Worm (Caenorhabditis elegans) whole organism, L3 larva: ENCODE measurements around the gene tag-278.
A peak's percentile ranks its signal among the peaks of the same experiment; 100 is the strongest.

ENCODE experiments used
- R02D3.7 ChIP-seq: fragments of 150-350 bp; optimal IDR thresholded peaks from 2 replicates; lab custom pipeline; 2014; ENCODE audit warnings: missing biosample characterization, missing genetic modification characterization
- ZK546.5 ChIP-seq: sonication (generic microtip); optimal IDR thresholded peaks from 2 replicates; lab custom pipeline; 2017; ENCODE audit warnings: missing biosample characterization, missing genetic modification characterization
- ceh-16 ChIP-seq: sonication (generic microtip); optimal IDR thresholded peaks from 2 replicates; lab custom pipeline; 2017; ENCODE audit warnings: missing biosample characterization, missing genetic modification characterization
- ceh-28 ChIP-seq: fragments of 150-350 bp; optimal IDR thresholded peaks from 2 replicates; lab custom pipeline; 2014; ENCODE audit warnings: missing biosample characterization, missing genetic modification reagents, missing genetic modification characterization
- ceh-82 ChIP-seq: fragments of 150-350 bp; optimal IDR thresholded peaks from 2 replicates; lab custom pipeline; 2014; ENCODE audit warnings: missing biosample characterization, missing genetic modification characterization
- ceh-9 ChIP-seq: sonication (generic microtip); optimal IDR thresholded peaks from 2 replicates; lab custom pipeline; 2018; ENCODE audit warnings: missing biosample characterization, missing genetic modification characterization
- egl-27 ChIP-seq: sonication (generic microtip); optimal IDR thresholded peaks from 4 replicates; lab custom pipeline; 2017; ENCODE audit warnings: missing biosample characterization, missing genetic modification reagents, missing genetic modification characterization
- elt-1 ChIP-seq: fragments of 150-350 bp; optimal IDR thresholded peaks from 2 replicates; lab custom pipeline; 2014; ENCODE audit warnings: missing biosample characterization, missing genetic modification characterization
- elt-2 ChIP-seq: sonication (generic microtip); optimal IDR thresholded peaks from 2 replicates; lab custom pipeline; 2016; ENCODE audit warnings: missing genetic modification reagents, mild to moderate bottlenecking, missing genetic modification characterization, missing compliant biosample characterization
- eor-1 ChIP-seq, 2 experiments: fragments of 150-350 bp; optimal IDR thresholded peaks; 2 replicates each; lab custom pipeline; 2014 to 2018; ENCODE audit warnings: missing biosample characterization in 2 of 2, missing genetic modification characterization in 2 of 2
- fkh-10 ChIP-seq: sonication (generic microtip); optimal IDR thresholded peaks from 2 replicates; lab custom pipeline; 2017; ENCODE audit warnings: missing biosample characterization, missing genetic modification reagents, missing genetic modification characterization
- fos-1 ChIP-seq: fragments of 150-350 bp; optimal IDR thresholded peaks from 2 replicates; lab custom pipeline; 2014; ENCODE audit warnings: missing biosample characterization, missing genetic modification characterization
- jun-1 ChIP-seq: fragments of 150-350 bp; optimal IDR thresholded peaks from 2 replicates; lab custom pipeline; 2014; ENCODE audit warnings: missing biosample characterization, missing genetic modification reagents, missing genetic modification characterization
- mml-1 ChIP-seq: fragments of 150-350 bp; sonication (generic microtip); optimal IDR thresholded peaks from 3 replicates; lab custom pipeline; 2014; ENCODE audit warnings: missing biosample characterization, missing genetic modification characterization
- nhr-11 ChIP-seq: fragments of 150-350 bp; optimal IDR thresholded peaks from 2 replicates; lab custom pipeline; 2014; ENCODE audit warnings: missing biosample characterization, missing genetic modification characterization
- nhr-12 ChIP-seq: fragments of 150-350 bp; optimal IDR thresholded peaks from 2 replicates; lab custom pipeline; 2014; ENCODE audit warnings: missing biosample characterization, missing genetic modification characterization
- nhr-23 ChIP-seq: fragments of 150-350 bp; optimal IDR thresholded peaks from 2 replicates; lab custom pipeline; 2014; ENCODE audit warnings: missing biosample characterization, missing genetic modification reagents, missing genetic modification characterization
- nhr-237 ChIP-seq: fragments of 150-350 bp; optimal IDR thresholded peaks from 2 replicates; lab custom pipeline; 2014; ENCODE audit warnings: missing biosample characterization, missing genetic modification characterization
- nhr-28 ChIP-seq: fragments of 150-350 bp; optimal IDR thresholded peaks from 2 replicates; lab custom pipeline; 2014; ENCODE audit warnings: missing biosample characterization, missing genetic modification characterization
- nhr-67 ChIP-seq: fragments of 150-350 bp; optimal IDR thresholded peaks from 2 replicates; lab custom pipeline; 2014; ENCODE audit warnings: missing biosample characterization, missing genetic modification characterization
- nhr-76 ChIP-seq: fragments of 150-350 bp; sonication (generic microtip); optimal IDR thresholded peaks from 5 replicates; lab custom pipeline; 2014; ENCODE audit warnings: missing biosample characterization, missing genetic modification characterization
- nhr-77 ChIP-seq: fragments of 150-350 bp; optimal IDR thresholded peaks from 2 replicates; lab custom pipeline; 2014; ENCODE audit warnings: missing biosample characterization, missing genetic modification characterization
- pqm-1 ChIP-seq: fragments of 150-350 bp; optimal IDR thresholded peaks from 2 replicates; lab custom pipeline; 2017; ENCODE audit warnings: missing biosample characterization, missing genetic modification characterization, inconsistent platforms
- sea-2 ChIP-seq: fragments of 150-350 bp; sonication (generic microtip); optimal IDR thresholded peaks from 4 replicates; lab custom pipeline; 2014; ENCODE audit warnings: missing biosample characterization, missing genetic modification reagents, missing genetic modification characterization
- skn-1 ChIP-seq: fragments of 150-350 bp; optimal IDR thresholded peaks from 2 replicates; lab custom pipeline; 2014; ENCODE audit warnings: missing biosample characterization, missing genetic modification characterization
- tbx-2 ChIP-seq: sonication (generic microtip); optimal IDR thresholded peaks from 2 replicates; lab custom pipeline; 2016; ENCODE audit warnings: mild to moderate bottlenecking, missing genetic modification characterization, missing compliant biosample characterization
- unc-39 ChIP-seq: sonication (generic microtip); optimal IDR thresholded peaks from 4 replicates; lab custom pipeline; 2017; ENCODE audit warnings: missing biosample characterization, missing genetic modification characterization
- ztf-4 ChIP-seq: fragments of 150-350 bp; optimal IDR thresholded peaks from 2 replicates; lab custom pipeline; 2014; ENCODE audit warnings: missing biosample characterization, missing genetic modification characterization

Gene tag-278

DNA sequence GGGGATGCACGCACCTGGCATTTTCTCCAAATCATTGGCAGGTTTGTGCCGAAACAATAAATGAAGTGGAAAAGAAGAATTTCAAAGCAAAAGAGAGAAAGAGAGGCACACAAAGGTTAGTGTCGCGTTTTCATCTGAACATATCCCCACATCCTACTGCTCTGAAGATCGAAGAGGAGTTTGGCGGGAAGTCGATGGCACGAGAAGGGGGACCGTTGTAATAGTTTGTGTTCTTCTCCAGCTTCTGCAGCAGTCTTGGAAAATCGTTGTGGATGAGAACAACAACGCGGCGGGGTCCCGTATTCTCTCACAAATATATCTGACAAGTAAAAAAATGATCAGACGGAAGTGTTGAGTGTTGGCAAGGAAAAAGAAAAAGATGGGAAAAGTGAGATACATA is 43.1 kb downstream of the tag-278 start:
- TF ChIP-seq tbx-2 (tag; lab: Kevin White, UChicago) (no peak), skn-1 (no peak), ceh-82 (tag; lab: Kevin White, UChicago) (no peak), egl-27 (tag; lab: Kevin White, UChicago) (no peak), ceh-9 (tag; lab: Kevin White, UChicago) (no peak), pqm-1 (tag; lab: Kevin White, UChicago) (no peak), nhr-11 (no peak), fkh-10 (no peak), nhr-67 (tag; lab: Kevin White, UChicago) (no peak), nhr-76 (no peak), unc-39 (no peak), ztf-4 (tag; lab: Kevin White, UChicago) (no peak), ZK546.5 (tag; lab: Kevin White, UChicago) (no peak), eor-1 (tag; optimal IDR thresholded peaks at IDR 0.05; lab: Kevin White, UChicago) (no peak), elt-2 (tag; lab: Kevin White, UChicago) (no peak), nhr-28 (tag; lab: Kevin White, UChicago) (no peak), fos-1 (tag; lab: Kevin White, UChicago) (no peak), nhr-23 (tag; lab: Kevin White, UChicago) (no peak), nhr-77 (tag; lab: Kevin White, UChicago) (no peak)

DNA sequence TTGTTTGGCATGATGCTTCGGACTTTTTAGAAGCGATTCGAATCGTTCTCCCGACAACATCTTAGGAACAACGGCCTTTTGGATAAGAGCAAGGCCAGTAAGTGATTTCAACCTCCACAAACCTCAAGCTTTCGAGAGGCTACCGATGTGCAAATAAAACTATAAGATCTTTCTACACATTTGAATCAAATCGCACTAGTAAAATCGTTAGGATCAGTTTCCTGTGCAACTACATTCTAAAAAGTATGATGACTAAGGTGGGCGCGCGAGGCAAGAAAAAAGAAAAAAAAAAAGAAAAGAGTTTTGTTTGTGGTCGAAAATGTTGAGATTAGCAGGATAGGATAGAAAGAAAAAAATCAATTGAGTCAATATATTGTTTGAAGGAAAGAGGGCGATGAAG is 44.2 kb downstream of the tag-278 start, which contains the start of gene tmem-24:
tmem-24 (minus strand) TSS at position 101 of the 400 bp plus-strand sequence.
- TF ChIP-seq ZK546.5 (tag; lab: Kevin White, UChicago), result no peak
- no peak for TF ChIP-seq ceh-28 (tag; lab: Kevin White, UChicago)
- TF ChIP-seq nhr-77 (tag; lab: Kevin White, UChicago), result no peak
- no peak for TF ChIP-seq mml-1 (tag; lab: Kevin White, UChicago)
- TF ChIP-seq R02D3.7 (tag; lab: Kevin White, UChicago), result no peak
- TF ChIP-seq nhr-76, result no peak
- no peak for TF ChIP-seq nhr-237 (tag; lab: Kevin White, UChicago)
- no peak for TF ChIP-seq ceh-16 (tag; lab: Kevin White, UChicago)
- no peak for TF ChIP-seq nhr-12 (tag; lab: Kevin White, UChicago)
- no peak for TF ChIP-seq sea-2 (GFP tag; lab: Kevin White, UChicago)
- TF ChIP-seq jun-1 (tag; lab: Kevin White, UChicago), result no peak

DNA sequence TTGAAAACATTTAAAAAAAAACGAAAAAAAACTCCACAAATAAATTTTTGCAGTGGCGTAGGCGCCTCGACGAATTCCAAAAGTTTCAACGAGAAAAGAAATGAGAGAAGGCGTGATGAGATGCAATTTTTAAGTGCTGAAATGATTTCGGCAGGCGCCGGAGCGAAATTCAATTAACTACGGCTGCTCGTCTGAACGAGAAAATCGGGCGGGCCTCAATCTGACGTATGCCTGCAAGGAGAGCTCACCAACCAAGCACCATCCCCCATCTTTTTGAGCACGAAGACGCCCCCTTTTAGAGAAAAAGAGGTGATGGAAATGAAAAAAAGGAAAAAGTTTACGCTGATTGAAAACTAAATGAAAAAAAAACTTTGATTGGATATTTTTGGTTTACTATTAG is 54.2 kb downstream of the tag-278 start:
- TF ChIP-seq elt-1 (no peak), egl-27 (tag; lab: Kevin White, UChicago) (no peak), ceh-16 (tag; lab: Kevin White, UChicago) (no peak), fkh-10 (peak; percentile 5)
- TF ChIP-seq, all 47 proteins: peak for 1
